Fruit fly (Drosophila melanogaster) whole organism, embryonic: Measurements from ENCODE around the gene E2f1.
A peak's percentile ranks its signal among the peaks of the same experiment; 100 is the strongest.

Experiments
- Aef1 ChIP-seq: fragments of 200-800 bp; sonication (Bioruptor generic); IDR thresholded peaks from 3 replicates; pipeline ENCODE4 v1.3.6; 2022; ENCODE audit warnings: missing biosample characterization, missing genetic modification characterization
- Antp ChIP-seq: fragments of 200-800 bp; sonication (Bioruptor generic); optimal IDR thresholded peaks from 3 replicates; lab custom pipeline; 2016; ENCODE audit warnings: missing biosample characterization, missing genetic modification characterization
- CG10147 ChIP-seq: fragments of 200-800 bp; sonication (Bioruptor generic); optimal IDR thresholded peaks from 2 replicates; lab custom pipeline; 2019; ENCODE audit warnings: missing biosample characterization, mild to moderate bottlenecking, missing genetic modification characterization, moderate library complexity
- CG10565 ChIP-seq: fragments of 200-800 bp; sonication (Bioruptor generic); optimal IDR thresholded peaks from 3 replicates; lab custom pipeline; 2016; ENCODE audit warnings: missing biosample characterization, mild to moderate bottlenecking, missing genetic modification characterization
- CG11696 ChIP-seq: fragments of 200-800 bp; sonication (Bioruptor generic); IDR thresholded peaks from 2 replicates; pipeline ENCODE4 v1.3.6; 2022; ENCODE audit warnings: missing biosample characterization, missing genetic modification characterization
- CG12155 ChIP-seq: fragments of 200-800 bp; sonication (Bioruptor generic); optimal IDR thresholded peaks from 3 replicates; lab custom pipeline; 2016; ENCODE audit warnings: missing biosample characterization, missing genetic modification characterization
- CG15696 ChIP-seq: fragments of 200-800 bp; sonication (Bioruptor generic); optimal IDR thresholded peaks from 2 replicates; lab custom pipeline; 2019; ENCODE audit warnings: missing biosample characterization, mild to moderate bottlenecking, missing genetic modification characterization, moderate library complexity
- CG16815 ChIP-seq: fragments of 200-800 bp; sonication (Bioruptor generic); optimal IDR thresholded peaks from 3 replicates; lab custom pipeline; 2017; ENCODE audit warnings: missing biosample characterization, mild to moderate bottlenecking, missing genetic modification characterization
- CG17328 ChIP-seq: fragments of 200-800 bp; sonication (Bioruptor generic); IDR thresholded peaks from 2 replicates; pipeline ENCODE4 v1.3.6; 2022; ENCODE audit warnings: missing biosample characterization, missing genetic modification characterization
- CG2129 ChIP-seq: fragments of 200-800 bp; sonication (Bioruptor generic); IDR thresholded peaks from 2 replicates; pipeline ENCODE4 v1.3.6; 2022; ENCODE audit warnings: missing biosample characterization, missing genetic modification characterization; ENCODE audit not compliant: partially characterized antibody
- CG34422 ChIP-seq: fragments of 200-800 bp; sonication (Bioruptor generic); IDR thresholded peaks from 3 replicates; pipeline ENCODE4 v1.3.6; 2022; ENCODE audit warnings: missing biosample characterization, missing genetic modification characterization
- CG4328 ChIP-seq: fragments of 200-800 bp; sonication (Bioruptor generic); optimal IDR thresholded peaks from 3 replicates; lab custom pipeline; 2017; ENCODE audit warnings: missing biosample characterization, missing genetic modification reagents, missing genetic modification characterization
- CG6791 ChIP-seq: fragments of 200-800 bp; sonication (Bioruptor generic); IDR thresholded peaks from 3 replicates; pipeline ENCODE4 v1.3.6; 2022; ENCODE audit warnings: missing biosample characterization, missing genetic modification characterization; ENCODE audit not compliant: partially characterized antibody
- CG8924 ChIP-seq: fragments of 200-800 bp; optimal IDR thresholded peaks from 3 replicates; lab custom pipeline; 2019; ENCODE audit warnings: missing biosample characterization, mild to moderate bottlenecking, missing genetic modification characterization, moderate library complexity
- Dbx ChIP-seq: fragments of 200-800 bp; sonication (Bioruptor generic); IDR thresholded peaks from 3 replicates; pipeline ENCODE4 v1.3.6; 2022; ENCODE audit warnings: missing biosample characterization, missing genetic modification characterization
- Dp ChIP-seq: fragments of 200-800 bp; sonication (Bioruptor generic); optimal IDR thresholded peaks from 2 replicates; lab custom pipeline; 2018; ENCODE audit warnings: missing biosample characterization, mild to moderate bottlenecking, missing genetic modification characterization, moderate library complexity
- Drgx ChIP-seq: fragments of 200-800 bp; sonication (Bioruptor generic); IDR thresholded peaks from 2 replicates; pipeline ENCODE4 v1.3.6; 2022; ENCODE audit warnings: missing biosample characterization, missing genetic modification characterization
- H15 ChIP-seq: fragments of 200-800 bp; sonication (Bioruptor generic); IDR thresholded peaks from 3 replicates; pipeline ENCODE4 v1.3.6; 2022; ENCODE audit warnings: missing biosample characterization, missing genetic modification characterization
- HLH3B ChIP-seq: fragments of 200-800 bp; sonication (Bioruptor generic); IDR thresholded peaks from 2 replicates; pipeline ENCODE4 v1.3.6; 2022; ENCODE audit warnings: missing biosample characterization, missing genetic modification characterization
- Scr ChIP-seq: fragments of 200-800 bp; sonication (Bioruptor generic); IDR thresholded peaks from 2 replicates; pipeline ENCODE4 v1.3.6; 2022; ENCODE audit warnings: missing biosample characterization, missing genetic modification characterization; ENCODE audit not compliant: partially characterized antibody
- Sin3A ChIP-seq: fragments of >200 bp; optimal IDR thresholded peaks from 2 replicates; lab custom pipeline; 2018
- Sox102F ChIP-seq: fragments of 200-800 bp; sonication (Bioruptor generic); optimal IDR thresholded peaks from 2 replicates; lab custom pipeline; 2018; ENCODE audit warnings: missing biosample characterization, mild to moderate bottlenecking, missing genetic modification characterization, moderate library complexity
- Sry-β ChIP-seq: fragments of 200-800 bp; sonication (Bioruptor generic); optimal IDR thresholded peaks from 2 replicates; lab custom pipeline; 2018; ENCODE audit warnings: missing biosample characterization, mild to moderate bottlenecking, missing genetic modification characterization, moderate library complexity
- Ssrp ChIP-seq: fragments of 200-800 bp; sonication (Bioruptor generic); optimal IDR thresholded peaks from 2 replicates; lab custom pipeline; 2018; ENCODE audit warnings: missing biosample characterization, mild to moderate bottlenecking, missing genetic modification characterization, moderate library complexity
- TFAM ChIP-seq: fragments of 200-800 bp; sonication (Bioruptor generic); optimal IDR thresholded peaks from 2 replicates; lab custom pipeline; 2017; ENCODE audit warnings: missing biosample characterization, missing genetic modification characterization, inconsistent platforms
- Vsx1 ChIP-seq: fragments of 200-800 bp; sonication (Bioruptor generic); optimal IDR thresholded peaks from 2 replicates; lab custom pipeline; 2017; ENCODE audit warnings: missing biosample characterization, mild to moderate bottlenecking, missing genetic modification characterization, missing genetic modification reagents
- abd-A ChIP-seq: fragments of 200-800 bp; sonication (Bioruptor generic); optimal IDR thresholded peaks from 3 replicates; lab custom pipeline; 2019; ENCODE audit warnings: missing biosample characterization, mild to moderate bottlenecking, missing genetic modification characterization, moderate library complexity
- ap ChIP-seq: fragments of 200-800 bp; sonication (Bioruptor generic); IDR thresholded peaks from 2 replicates; pipeline ENCODE4 v1.3.6; 2022; ENCODE audit warnings: missing biosample characterization, missing genetic modification characterization
- ato ChIP-seq: fragments of 200-800 bp; sonication (Bioruptor generic); IDR thresholded peaks from 2 replicates; pipeline ENCODE4 v1.3.6; 2022; ENCODE audit warnings: missing biosample characterization, missing genetic modification characterization; ENCODE audit not compliant: partially characterized antibody
- btn ChIP-seq: fragments of 200-800 bp; sonication (Bioruptor generic); optimal IDR thresholded peaks from 2 replicates; lab custom pipeline; 2016; ENCODE audit warnings: missing biosample characterization, missing genetic modification characterization
- crol ChIP-seq: fragments of 200-800 bp; sonication (Bioruptor generic); IDR thresholded peaks from 2 replicates; pipeline ENCODE4 v1.3.6; 2022; ENCODE audit warnings: missing biosample characterization, missing genetic modification characterization
- crp ChIP-seq, 2 experiments: fragments of 200-800 bp; sonication (Bioruptor generic); optimal IDR thresholded peaks; 2 replicates in 1 of 2; 3 replicates in 1 of 2; lab custom pipeline; 2017; ENCODE audit warnings: missing biosample characterization in 2 of 2, missing genetic modification characterization in 2 of 2, mild to moderate bottlenecking in 1 of 2, moderate library complexity in 1 of 2
- eyg ChIP-seq: fragments of 200-800 bp; sonication (Bioruptor generic); optimal IDR thresholded peaks from 3 replicates; lab custom pipeline; 2016; ENCODE audit warnings: missing biosample characterization, missing genetic modification characterization
- gcm ChIP-seq: fragments of 200-800 bp; sonication (Bioruptor generic); optimal IDR thresholded peaks from 2 replicates; lab custom pipeline; 2019; ENCODE audit warnings: missing biosample characterization, mild to moderate bottlenecking, missing genetic modification characterization, moderate library complexity
- gro ChIP-seq: fragments of 200-800 bp; sonication (Bioruptor generic); optimal IDR thresholded peaks from 2 replicates; lab custom pipeline; 2016; ENCODE audit warnings: missing biosample characterization, missing genetic modification characterization
- gt ChIP-seq: fragments of 200-800 bp; sonication (Bioruptor generic); IDR thresholded peaks from 2 replicates; pipeline ENCODE4 v1.3.6; 2022; ENCODE audit warnings: missing biosample characterization, missing genetic modification characterization
- her ChIP-seq: fragments of 200-800 bp; sonication (Bioruptor generic); optimal IDR thresholded peaks from 2 replicates; lab custom pipeline; 2016; ENCODE audit warnings: missing biosample characterization, missing genetic modification characterization
- inv ChIP-seq: fragments of 200-800 bp; sonication (Bioruptor generic); IDR thresholded peaks from 2 replicates; pipeline ENCODE4 v1.3.6; 2022; ENCODE audit warnings: missing biosample characterization, missing genetic modification characterization; ENCODE audit not compliant: partially characterized antibody
- klu ChIP-seq: fragments of 200-800 bp; sonication (Bioruptor generic); IDR thresholded peaks from 2 replicates; pipeline ENCODE4 v1.3.6; 2022; ENCODE audit warnings: missing biosample characterization, missing genetic modification characterization
- lmd ChIP-seq: fragments of 200-800 bp; sonication (Bioruptor generic); IDR thresholded peaks from 2 replicates; pipeline ENCODE4 v1.3.6; 2022; ENCODE audit warnings: missing biosample characterization, missing genetic modification characterization
- maf-S ChIP-seq: fragments of 200-800 bp; sonication (Bioruptor generic); optimal IDR thresholded peaks from 2 replicates; lab custom pipeline; 2016; ENCODE audit warnings: missing biosample characterization, missing genetic modification characterization
- mirr ChIP-seq: fragments of 200-800 bp; sonication (Bioruptor generic); optimal IDR thresholded peaks from 3 replicates; lab custom pipeline; 2018; ENCODE audit warnings: missing biosample characterization, mild to moderate bottlenecking, missing genetic modification characterization
- row ChIP-seq: fragments of 200-800 bp; sonication (Bioruptor generic); IDR thresholded peaks from 3 replicates; pipeline ENCODE4 v1.3.6; 2022; ENCODE audit warnings: missing biosample characterization, missing genetic modification characterization
- salm ChIP-seq: fragments of 200-800 bp; sonication (Bioruptor generic); optimal IDR thresholded peaks from 2 replicates; lab custom pipeline; 2018; ENCODE audit warnings: missing biosample characterization, mild to moderate bottlenecking, missing genetic modification characterization
- shn ChIP-seq: fragments of 200-800 bp; sonication (Bioruptor generic); optimal IDR thresholded peaks from 3 replicates; lab custom pipeline; 2016; ENCODE audit warnings: missing biosample characterization, missing genetic modification characterization
- sisA ChIP-seq: fragments of 200-800 bp; sonication (Bioruptor generic); IDR thresholded peaks from 2 replicates; pipeline ENCODE4 v1.3.6; 2022; ENCODE audit warnings: missing biosample characterization, missing genetic modification characterization
- stwl ChIP-seq: fragments of 200-800 bp; sonication (Bioruptor generic); optimal IDR thresholded peaks from 3 replicates; lab custom pipeline; 2018; ENCODE audit warnings: missing biosample characterization, mild to moderate bottlenecking, missing genetic modification characterization, moderate library complexity
- ttk ChIP-seq: fragments of 200-800 bp; sonication (Bioruptor generic); IDR thresholded peaks from 2 replicates; pipeline ENCODE4 v2.1.2; 2022; ENCODE audit warnings: missing biosample characterization, missing genetic modification characterization
- twi ChIP-seq: fragments of 200-800 bp; optimal IDR thresholded peaks from 2 replicates; lab custom pipeline; 2019; ENCODE audit warnings: missing biosample characterization, mild to moderate bottlenecking, missing genetic modification characterization, moderate library complexity
- usp ChIP-seq: fragments of >200 bp; optimal IDR thresholded peaks from 2 replicates; lab custom pipeline; 2017; ENCODE audit warnings: missing biosample characterization, missing genetic modification characterization
- zen ChIP-seq: fragments of 200-800 bp; sonication (Bioruptor generic); optimal IDR thresholded peaks from 3 replicates; lab custom pipeline; 2018; ENCODE audit warnings: missing biosample characterization, mild to moderate bottlenecking, missing genetic modification characterization, moderate library complexity

The E2f1 gene

DNA sequence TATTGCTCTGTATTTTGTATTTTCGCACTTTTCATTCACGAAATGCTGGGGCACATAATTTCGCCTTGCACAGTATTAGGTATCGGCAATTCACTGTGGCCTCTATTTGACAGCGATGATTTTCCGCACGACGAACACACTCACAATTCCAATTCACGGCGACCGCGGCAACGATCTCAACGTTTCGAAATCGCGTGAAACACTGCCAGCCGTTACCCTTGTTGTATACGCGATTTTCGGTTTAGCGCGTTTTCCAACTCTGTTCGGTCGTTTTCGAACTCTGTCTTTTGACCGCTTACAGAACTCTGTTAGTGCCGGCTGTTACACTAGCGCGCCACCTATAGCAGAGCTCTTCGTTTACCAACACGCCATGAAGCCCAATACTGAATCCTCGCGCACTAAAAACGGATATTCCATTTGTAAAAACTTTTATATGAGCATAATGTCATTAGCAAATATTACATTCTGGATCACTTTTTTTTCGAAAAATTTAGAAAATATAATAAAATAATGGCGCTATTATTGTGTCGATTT lies 41.5 kb downstream of the E2f1 start, which contains the start of gene InR (continued):
- TF ChIP-seq Dp (GFP tag; lab: Kevin White, UChicago) (no peak), btn (GFP tag; lab: Kevin White, UChicago) (peak; percentile 49), twi (tag; lab: Kevin White, UChicago) (peak; percentile 6), Aef1 (GFP tag; lab: Robert Waterston, UW) (no peak), H15 (GFP tag; lab: Robert Waterston, UW) (no peak), HLH3B (GFP tag; lab: Robert Waterston, UW) (no peak), crp (GFP tag; optimal IDR thresholded peaks at IDR 0.05; lab: Kevin White, UChicago) (peak in 1 of 2 experiments; percentile 13), CG16815 (GFP tag; lab: Kevin White, UChicago) (peak; percentile 40), CG4328 (peak; percentile 22), inv (no peak), klu (GFP tag; lab: Robert Waterston, UW) (no peak), row (GFP tag; lab: Robert Waterston, UW) (no peak), Dbx (no peak), CG10565 (GFP tag; lab: Kevin White, UChicago) (no peak), Scr (GFP tag; lab: Robert Waterston, UW) (no peak), ap (no peak), Drgx (GFP tag; lab: Robert Waterston, UW) (no peak), CG15696 (tag; lab: Kevin White, UChicago) (peak; percentile 70), eyg (GFP tag; lab: Kevin White, UChicago) (peak; percentile 74), Antp (GFP tag; lab: Kevin White, UChicago) (peak; percentile 79), CG10147 (GFP tag; lab: Kevin White, UChicago) (peak; percentile 32), abd-A (tag; lab: Kevin White, UChicago) (peak; percentile 54), crol (GFP tag; lab: Robert Waterston, UW) (no peak), CG8924 (tag; lab: Kevin White, UChicago) (peak; percentile 41), CG11696 (GFP tag; lab: Robert Waterston, UW) (no peak), her (GFP tag; lab: Kevin White, UChicago) (peak; percentile 89), Sry-β (GFP tag; lab: Kevin White, UChicago) (no peak), ato (GFP tag; lab: Robert Waterston, UW) (no peak), gt (no peak), CG6791 (GFP tag; lab: Robert Waterston, UW) (no peak), CG17328 (GFP tag; lab: Robert Waterston, UW) (no peak), lmd (no peak), Ssrp (no peak), mirr (GFP tag; lab: Kevin White, UChicago) (peak; percentile 88), salm (tag; lab: Kevin White, UChicago) (no peak), CG12155 (GFP tag; lab: Kevin White, UChicago) (peak; percentile 68), gcm (GFP tag; lab: Kevin White, UChicago) (peak; percentile 65), TFAM (no peak), Vsx1 (no peak), ttk (no peak), stwl (tag; lab: Kevin White, UChicago) (peak; percentile 22), gro (GFP tag; lab: Kevin White, UChicago) (peak; percentile 84), usp (GFP tag; lab: Kevin White, UChicago) (no peak), sisA (GFP tag; lab: Robert Waterston, UW) (no peak), zen (tag; lab: Kevin White, UChicago) (peak; percentile 32), Sin3A (no peak), CG34422 (GFP tag; lab: Robert Waterston, UW) (no peak), CG2129 (GFP tag; lab: Robert Waterston, UW) (no peak), shn (peak; percentile 86), maf-S (GFP tag; lab: Kevin White, UChicago) (peak; percentile 67), Sox102F (GFP tag; lab: Kevin White, UChicago) (peak; percentile 51)
